Fruit fly (Drosophila melanogaster) whole organism, embryonic: ENCODE results near the gene Pex1.

Experiments used
- Bteb2 ChIP-seq: fragments of 200-800 bp; sonication (Bioruptor generic); optimal IDR thresholded peaks from 2 replicates; lab custom pipeline; 2016; ENCODE audit warnings: missing biosample characterization, missing genetic modification characterization
- CG11456 ChIP-seq: fragments of 200-800 bp; sonication (Bioruptor generic); IDR thresholded peaks from 3 replicates; pipeline ENCODE4 v1.3.6; 2022; ENCODE audit warnings: missing biosample characterization, missing genetic modification characterization
- CG12299 ChIP-seq: fragments of 200-800 bp; sonication (Bioruptor generic); optimal IDR thresholded peaks from 2 replicates; lab custom pipeline; 2018; ENCODE audit warnings: missing biosample characterization, mild to moderate bottlenecking, missing genetic modification characterization
- CG15073 ChIP-seq: fragments of 200-800 bp; sonication (Bioruptor generic); optimal IDR thresholded peaks from 2 replicates; lab custom pipeline; 2016; ENCODE audit warnings: missing biosample characterization, missing genetic modification characterization
- CG15601 ChIP-seq: fragments of 200-800 bp; sonication (Bioruptor generic); optimal IDR thresholded peaks from 3 replicates; lab custom pipeline; 2019; ENCODE audit warnings: missing biosample characterization, mild to moderate bottlenecking, missing genetic modification characterization, moderate library complexity
- CG17186 ChIP-seq: fragments of 200-800 bp; sonication (Bioruptor generic); optimal IDR thresholded peaks from 3 replicates; lab custom pipeline; 2017; ENCODE audit warnings: missing biosample characterization, missing genetic modification reagents, missing genetic modification characterization
- CG17328 ChIP-seq: fragments of 200-800 bp; sonication (Bioruptor generic); IDR thresholded peaks from 2 replicates; pipeline ENCODE4 v1.3.6; 2022; ENCODE audit warnings: missing biosample characterization, missing genetic modification characterization
- CG31441 ChIP-seq: fragments of 200-800 bp; sonication (Bioruptor generic); IDR thresholded peaks from 2 replicates; pipeline ENCODE4 v1.3.6; 2022; ENCODE audit warnings: missing biosample characterization, missing genetic modification characterization
- CG34224 ChIP-seq: fragments of 200-800 bp; sonication (Bioruptor generic); IDR thresholded peaks from 3 replicates; pipeline ENCODE4 v1.3.6; 2022; ENCODE audit warnings: missing biosample characterization, missing genetic modification characterization; ENCODE audit not compliant: partially characterized antibody
- CG4404 ChIP-seq: fragments of 200-800 bp; sonication (Bioruptor generic); IDR thresholded peaks from 2 replicates; pipeline ENCODE4 v1.3.6; 2022; ENCODE audit warnings: missing biosample characterization, missing genetic modification characterization
- CG5245 ChIP-seq: fragments of 200-800 bp; sonication (Bioruptor generic); optimal IDR thresholded peaks from 3 replicates; lab custom pipeline; 2016; ENCODE audit warnings: missing biosample characterization, missing genetic modification characterization
- CG6683 ChIP-seq: fragments of 200-800 bp; sonication (Bioruptor generic); optimal IDR thresholded peaks from 2 replicates; lab custom pipeline; 2017; ENCODE audit warnings: missing biosample characterization, mild to moderate bottlenecking, missing genetic modification characterization, missing genetic modification reagents
- CG7745 ChIP-seq: fragments of 200-800 bp; sonication (Bioruptor generic); optimal IDR thresholded peaks from 2 replicates; lab custom pipeline; 2018; ENCODE audit warnings: missing biosample characterization, mild to moderate bottlenecking, missing genetic modification characterization, moderate library complexity
- CG7987 ChIP-seq: fragments of 200-800 bp; sonication (Bioruptor generic); optimal IDR thresholded peaks from 2 replicates; lab custom pipeline; 2018; ENCODE audit warnings: missing biosample characterization, mild to moderate bottlenecking, missing genetic modification characterization, moderate library complexity
- CG9797 ChIP-seq: fragments of 200-800 bp; sonication (Bioruptor generic); optimal IDR thresholded peaks from 3 replicates; lab custom pipeline; 2018; ENCODE audit warnings: missing biosample characterization, mild to moderate bottlenecking, missing genetic modification characterization
- CkIIα-i1 ChIP-seq: fragments of 200-800 bp; sonication (Bioruptor generic); IDR thresholded peaks from 2 replicates; pipeline ENCODE4 v1.3.6; 2022; ENCODE audit warnings: missing biosample characterization, missing genetic modification characterization
- Fer1 ChIP-seq: fragments of 200-800 bp; sonication (Bioruptor generic); optimal IDR thresholded peaks from 2 replicates; lab custom pipeline; 2017; ENCODE audit warnings: missing biosample characterization, mild to moderate bottlenecking, missing genetic modification characterization
- Fer3 ChIP-seq: fragments of 200-800 bp; sonication (Bioruptor generic); optimal IDR thresholded peaks from 2 replicates; lab custom pipeline; 2018; ENCODE audit warnings: missing biosample characterization, mild to moderate bottlenecking, missing genetic modification characterization, moderate library complexity
- H15 ChIP-seq: fragments of 200-800 bp; sonication (Bioruptor generic); IDR thresholded peaks from 3 replicates; pipeline ENCODE4 v1.3.6; 2022; ENCODE audit warnings: missing biosample characterization, missing genetic modification characterization
- HLHmδ ChIP-seq: fragments of 200-800 bp; sonication (Bioruptor generic); optimal IDR thresholded peaks from 2 replicates; lab custom pipeline; 2018; ENCODE audit warnings: missing biosample characterization, mild to moderate bottlenecking, missing genetic modification characterization, moderate library complexity
- Max ChIP-seq: fragments of 200-800 bp; sonication (Bioruptor generic); optimal IDR thresholded peaks from 2 replicates; lab custom pipeline; 2016; ENCODE audit warnings: missing biosample characterization, mild to moderate bottlenecking, missing genetic modification characterization
- Med ChIP-seq: fragments of 200-800 bp; sonication (Bioruptor generic); peaks from one replicate; lab custom pipeline; 2016; ENCODE audit warnings: missing biosample characterization, missing genetic modification characterization, mild to moderate bottlenecking, inconsistent platforms, moderate library complexity
- Meics ChIP-seq: fragments of 200-800 bp; sonication (Bioruptor generic); optimal IDR thresholded peaks from 2 replicates; lab custom pipeline; 2017; ENCODE audit warnings: missing biosample characterization, mild to moderate bottlenecking, missing genetic modification characterization
- NC2α ChIP-seq: fragments of 200-800 bp; sonication (Bioruptor generic); optimal IDR thresholded peaks from 2 replicates; lab custom pipeline; 2016; ENCODE audit warnings: missing biosample characterization, missing genetic modification characterization
- NFAT ChIP-seq: fragments of 200-800 bp; sonication (Bioruptor generic); IDR thresholded peaks from 2 replicates; pipeline ENCODE4 v1.3.6; 2022; ENCODE audit warnings: missing biosample characterization, missing genetic modification characterization
- PHDP ChIP-seq: fragments of 200-800 bp; sonication (Bioruptor generic); optimal IDR thresholded peaks from 3 replicates; lab custom pipeline; 2018; ENCODE audit warnings: missing biosample characterization, mild to moderate bottlenecking, missing genetic modification characterization, moderate library complexity
- Stat92E ChIP-seq, 3 experiments: fragments of >200 bp in 2 of 3; fragments of 200-800 bp in 1 of 3; sonication (Bioruptor generic) in 1 of 3; optimal IDR thresholded peaks; 2 replicates each; lab custom pipeline; 2017 to 2019; ENCODE audit warnings: missing biosample characterization in 3 of 3, missing genetic modification characterization in 3 of 3, mild to moderate bottlenecking in 1 of 3, moderate library complexity in 1 of 3
- Tbp ChIP-seq: fragments of >200 bp; optimal IDR thresholded peaks from 2 replicates; lab custom pipeline; 2018; ENCODE audit warnings: missing biosample characterization, missing genetic modification characterization
- chif ChIP-seq, 2 experiments: fragments of 200-800 bp; sonication (Bioruptor generic); optimal IDR thresholded peaks; 3 replicates each; lab custom pipeline; 2016; ENCODE audit warnings: missing biosample characterization in 2 of 2, missing genetic modification characterization in 2 of 2
- chm ChIP-seq: fragments of 200-800 bp; sonication (Bioruptor generic); IDR thresholded peaks from 2 replicates; pipeline ENCODE4 v1.3.6; 2022; ENCODE audit warnings: missing biosample characterization, missing genetic modification characterization
- ci ChIP-seq: fragments of 200-800 bp; sonication (Bioruptor generic); IDR thresholded peaks from 3 replicates; pipeline ENCODE4 v1.3.6; 2022; ENCODE audit warnings: missing biosample characterization, missing genetic modification characterization
- danr ChIP-seq: fragments of 200-800 bp; sonication (Bioruptor generic); IDR thresholded peaks from 2 replicates; pipeline ENCODE4 v1.3.6; 2022; ENCODE audit warnings: missing biosample characterization, missing genetic modification characterization
- exex ChIP-seq: fragments of 200-800 bp; sonication (Bioruptor generic); optimal IDR thresholded peaks from 4 replicates; lab custom pipeline; 2018; ENCODE audit warnings: missing biosample characterization, mild to moderate bottlenecking, missing genetic modification characterization, moderate library complexity
- fd3F ChIP-seq: fragments of 200-800 bp; sonication (Bioruptor generic); optimal IDR thresholded peaks from 2 replicates; lab custom pipeline; 2018; ENCODE audit warnings: missing biosample characterization, mild to moderate bottlenecking, missing genetic modification characterization, moderate library complexity
- gem ChIP-seq: fragments of 200-800 bp; sonication (Bioruptor generic); optimal IDR thresholded peaks from 2 replicates; lab custom pipeline; 2019; ENCODE audit warnings: missing biosample characterization, mild to moderate bottlenecking, missing genetic modification characterization, moderate library complexity
- gfzf ChIP-seq: fragments of 200-800 bp; sonication (Bioruptor generic); optimal IDR thresholded peaks from 2 replicates; lab custom pipeline; 2016; ENCODE audit warnings: missing biosample characterization, mild to moderate bottlenecking, missing genetic modification characterization, moderate library complexity
- grn ChIP-seq: fragments of 200-800 bp; sonication (Bioruptor generic); optimal IDR thresholded peaks from 3 replicates; lab custom pipeline; 2017; ENCODE audit warnings: missing biosample characterization, missing genetic modification characterization
- nerfin-1 ChIP-seq: fragments of 200-800 bp; sonication (Bioruptor generic); optimal IDR thresholded peaks from 3 replicates; lab custom pipeline; 2019; ENCODE audit warnings: missing biosample characterization, mild to moderate bottlenecking, missing genetic modification characterization, moderate library complexity
- oc ChIP-seq: fragments of 200-800 bp; sonication (Bioruptor generic); optimal IDR thresholded peaks from 2 replicates; lab custom pipeline; 2018; ENCODE audit warnings: missing biosample characterization, mild to moderate bottlenecking, missing genetic modification characterization, moderate library complexity
- pho ChIP-seq: fragments of 200-800 bp; sonication (Bioruptor generic); optimal IDR thresholded peaks from 2 replicates; lab custom pipeline; 2016; ENCODE audit warnings: missing biosample characterization, missing genetic modification characterization
- pnt ChIP-seq: fragments of 200-800 bp; sonication (Bioruptor generic); optimal IDR thresholded peaks from 3 replicates; lab custom pipeline; 2016; ENCODE audit warnings: missing biosample characterization, missing genetic modification characterization
- pros ChIP-seq: fragments of 200-800 bp; sonication (Bioruptor generic); optimal IDR thresholded peaks from 3 replicates; lab custom pipeline; 2019; ENCODE audit warnings: missing biosample characterization, mild to moderate bottlenecking, missing genetic modification characterization, moderate library complexity
- slp2 ChIP-seq: fragments of 200-800 bp; sonication (Bioruptor generic); optimal IDR thresholded peaks from 2 replicates; lab custom pipeline; 2016; ENCODE audit warnings: missing biosample characterization, missing genetic modification characterization
- sob ChIP-seq: fragments of 200-800 bp; sonication (Bioruptor generic); IDR thresholded peaks from 2 replicates; pipeline ENCODE4 v1.3.6; 2022; ENCODE audit warnings: missing biosample characterization, missing genetic modification characterization
- sqz ChIP-seq: fragments of 200-800 bp; sonication (Bioruptor generic); optimal IDR thresholded peaks from 3 replicates; lab custom pipeline; 2018; ENCODE audit warnings: missing biosample characterization, mild to moderate bottlenecking, missing genetic modification characterization
- ssp ChIP-seq: fragments of 200-800 bp; sonication (Bioruptor generic); IDR thresholded peaks from 2 replicates; pipeline ENCODE4 v1.3.6; 2022; ENCODE audit warnings: missing biosample characterization, missing genetic modification characterization
- unpg ChIP-seq: fragments of 200-800 bp; sonication (Bioruptor generic); optimal IDR thresholded peaks from 3 replicates; lab custom pipeline; 2018; ENCODE audit warnings: missing biosample characterization, mild to moderate bottlenecking, missing genetic modification characterization, moderate library complexity
- vnd ChIP-seq: fragments of 200-800 bp; sonication (Bioruptor generic); IDR thresholded peaks from 3 replicates; pipeline ENCODE4 v1.3.6; 2022; ENCODE audit warnings: missing biosample characterization, missing genetic modification characterization; ENCODE audit not compliant: partially characterized antibody
- zfh2 ChIP-seq: fragments of 200-800 bp; sonication (Bioruptor generic); optimal IDR thresholded peaks from 2 replicates; lab custom pipeline; 2016; ENCODE audit warnings: missing biosample characterization, missing genetic modification characterization

The Pex1 gene

DNA sequence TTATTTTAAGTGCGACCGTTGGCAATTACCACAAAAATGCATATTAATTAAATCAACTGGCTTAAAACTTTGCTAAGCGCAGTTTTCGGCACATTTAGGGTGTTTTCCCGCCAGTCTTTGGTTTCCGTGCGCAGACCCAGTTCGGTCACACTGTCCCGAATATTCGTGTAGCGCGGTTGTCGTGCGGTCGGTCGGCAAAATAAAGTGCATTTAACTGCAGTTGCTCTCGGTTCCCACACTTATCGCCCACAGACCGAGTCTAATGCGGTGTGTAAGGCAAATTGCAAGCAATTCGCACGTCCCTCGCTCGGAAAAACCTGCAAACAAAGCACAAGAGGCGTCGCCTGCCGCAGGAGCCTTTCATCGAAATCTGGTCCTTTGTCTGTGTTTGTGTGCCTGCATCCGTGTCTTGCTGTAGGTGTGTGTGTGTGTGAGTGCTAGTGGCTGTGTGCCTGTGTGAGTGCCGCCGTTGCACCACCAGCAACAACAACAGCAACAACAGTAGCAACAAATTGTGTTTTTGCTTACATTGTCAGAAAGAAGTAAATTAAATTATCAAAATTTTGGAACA lies 18.5 kb upstream of the Pex1 start, which contains the start of the genes CG13484 and Frl (continued):
- TF ChIP-seq gem (tag; lab: Kevin White, UChicago) (peak; percentile 23), sob (GFP tag; lab: Robert Waterston, UW) (peak; percentile 62; the same call in 1 of the 2 replicates), pnt (GFP tag; lab: Kevin White, UChicago) (peak; percentile 13), chif (GFP tag; optimal IDR thresholded peaks at IDR 0.05; lab: Kevin White, UChicago) (peak in 1 of 2 experiments; percentile 15), oc (peak; percentile 15), CG17186 (GFP tag; lab: Kevin White, UChicago) (peak; percentile 96), PHDP (tag; lab: Kevin White, UChicago) (peak; percentile 61), CG12299 (tag; lab: Kevin White, UChicago) (peak; percentile 30), pho (peak; percentile 32), CG34224 (0 out of 3 replicates have a peak, but pooled peaks have one; percentile 16), CG31441 (GFP tag; lab: Robert Waterston, UW) (peak; percentile 90), ssp (GFP tag; lab: Robert Waterston, UW) (peak; percentile 29; the same call in 1 of the 2 replicates), Stat92E (GFP tag; optimal IDR thresholded peaks at IDR 0.05; lab: Kevin White, UChicago) (peak in 1 of 3 experiments; percentile 93), exex (tag; lab: Kevin White, UChicago) (peak; percentile 55), chm (peak; percentile 81), grn (no peak), CG15073 (GFP tag; lab: Kevin White, UChicago) (no peak), CG4404 (GFP tag; lab: Robert Waterston, UW) (no peak), CG7745 (tag; lab: Kevin White, UChicago) (peak; percentile 2), Meics (GFP tag; lab: Kevin White, UChicago) (no peak), NC2α (GFP tag; lab: Kevin White, UChicago) (peak; percentile 24), danr (GFP tag; lab: Robert Waterston, UW) (no peak), slp2 (GFP tag; lab: Kevin White, UChicago) (no peak), NFAT (GFP tag; lab: Robert Waterston, UW) (peak; percentile 29; the same call in 1 of the 2 replicates), CG17328 (GFP tag; lab: Robert Waterston, UW) (peak; percentile 39), CG15601 (tag; lab: Kevin White, UChicago) (peak; percentile 42), nerfin-1 (tag; lab: Kevin White, UChicago) (peak; percentile 26), H15 (GFP tag; lab: Robert Waterston, UW) (no peak), CG9797 (GFP tag; lab: Kevin White, UChicago) (peak; percentile 100), HLHmδ (GFP tag; lab: Kevin White, UChicago) (peak; percentile 53), CkIIα-i1 (no peak), CG6683 (peak; percentile 0), vnd (GFP tag; lab: Robert Waterston, UW) (no peak), pros (GFP tag; lab: Kevin White, UChicago) (peak; percentile 4), CG5245 (peak; percentile 24), Fer3 (tag; lab: Kevin White, UChicago) (no peak), Med (GFP tag; lab: Kevin White, UChicago) (peak; percentile 93), Fer1 (peak; percentile 49), Bteb2 (peak; percentile 17), fd3F (GFP tag; lab: Kevin White, UChicago) (no peak), gfzf (GFP tag; lab: Kevin White, UChicago) (peak; percentile 100), Tbp (no peak), unpg (GFP tag; lab: Kevin White, UChicago) (peak; percentile 27), CG11456 (GFP tag; lab: Robert Waterston, UW) (0 out of 3 replicates have a peak, but pooled peaks have one; percentile 38), zfh2 (GFP tag; lab: Kevin White, UChicago) (peak; percentile 29), sqz (GFP tag; lab: Kevin White, UChicago) (peak; percentile 58), CG7987 (peak; percentile 46), Max (GFP tag; lab: Kevin White, UChicago) (peak; percentile 41), ci (GFP tag; lab: Robert Waterston, UW) (peak; percentile 78)
